Worm (Caenorhabditis elegans) whole organism, L3 larva: ENCODE data around the gene C26D10.3.

ENCODE experiments used
- R02D3.7 ChIP-seq: fragments of 150-350 bp; optimal IDR thresholded peaks from 2 replicates; lab custom pipeline; 2014; ENCODE audit warnings: missing biosample characterization, missing genetic modification characterization
- ama-1 ChIP-seq: fragments of 150-350 bp; optimal IDR thresholded peaks from 2 replicates; lab custom pipeline; 2018
- ceh-16 ChIP-seq: sonication (generic microtip); optimal IDR thresholded peaks from 2 replicates; lab custom pipeline; 2017; ENCODE audit warnings: missing biosample characterization, missing genetic modification characterization
- ceh-28 ChIP-seq: fragments of 150-350 bp; optimal IDR thresholded peaks from 2 replicates; lab custom pipeline; 2014; ENCODE audit warnings: missing biosample characterization, missing genetic modification reagents, missing genetic modification characterization
- ceh-82 ChIP-seq: fragments of 150-350 bp; optimal IDR thresholded peaks from 2 replicates; lab custom pipeline; 2014; ENCODE audit warnings: missing biosample characterization, missing genetic modification characterization
- ceh-9 ChIP-seq: sonication (generic microtip); optimal IDR thresholded peaks from 2 replicates; lab custom pipeline; 2018; ENCODE audit warnings: missing biosample characterization, missing genetic modification characterization
- daf-12 ChIP-seq: fragments of 150-350 bp; optimal IDR thresholded peaks from 2 replicates; lab custom pipeline; 2014; ENCODE audit warnings: missing biosample characterization, missing genetic modification reagents, missing genetic modification characterization
- egl-5 ChIP-seq: fragments of 150-350 bp; optimal IDR thresholded peaks from 2 replicates; lab custom pipeline; 2017; ENCODE audit warnings: missing biosample characterization, missing genetic modification reagents, missing genetic modification characterization, inconsistent platforms
- elt-1 ChIP-seq: fragments of 150-350 bp; optimal IDR thresholded peaks from 2 replicates; lab custom pipeline; 2014; ENCODE audit warnings: missing biosample characterization, missing genetic modification characterization
- elt-2 ChIP-seq: sonication (generic microtip); optimal IDR thresholded peaks from 2 replicates; lab custom pipeline; 2016; ENCODE audit warnings: missing genetic modification reagents, mild to moderate bottlenecking, missing genetic modification characterization, missing compliant biosample characterization
- elt-3 ChIP-seq, 3 experiments: fragments of 150-350 bp in 1 of 3; sonication (generic microtip) in 2 of 3; optimal IDR thresholded peaks; 2 replicates in 2 of 3; 4 replicates in 1 of 3; lab custom pipeline; 2014 to 2017; ENCODE audit warnings: missing biosample characterization in 3 of 3, missing genetic modification characterization in 3 of 3
- eor-1 ChIP-seq, 2 experiments: fragments of 150-350 bp; optimal IDR thresholded peaks; 2 replicates each; lab custom pipeline; 2014 to 2018; ENCODE audit warnings: missing biosample characterization in 2 of 2, missing genetic modification characterization in 2 of 2
- fkh-10 ChIP-seq: sonication (generic microtip); optimal IDR thresholded peaks from 2 replicates; lab custom pipeline; 2017; ENCODE audit warnings: missing biosample characterization, missing genetic modification reagents, missing genetic modification characterization
- hmg-11 ChIP-seq: sonication (generic microtip); optimal IDR thresholded peaks from 2 replicates; lab custom pipeline; 2016; ENCODE audit warnings: missing genetic modification characterization, missing compliant biosample characterization
- jun-1 ChIP-seq: fragments of 150-350 bp; optimal IDR thresholded peaks from 2 replicates; lab custom pipeline; 2014; ENCODE audit warnings: missing biosample characterization, missing genetic modification reagents, missing genetic modification characterization
- lin-15B ChIP-seq: fragments of 150-350 bp; optimal IDR thresholded peaks from 2 replicates; lab custom pipeline; 2014; ENCODE audit warnings: missing biosample characterization, missing genetic modification characterization
- lin-39 ChIP-seq: fragments of 150-350 bp; optimal IDR thresholded peaks from 2 replicates; lab custom pipeline; 2018; ENCODE audit warnings: missing biosample characterization, missing genetic modification reagents, missing genetic modification characterization
- mdl-1 ChIP-seq: fragments of 150-350 bp; optimal IDR thresholded peaks from 2 replicates; lab custom pipeline; 2014; ENCODE audit warnings: missing biosample characterization, missing genetic modification characterization
- mml-1 ChIP-seq: fragments of 150-350 bp; sonication (generic microtip); optimal IDR thresholded peaks from 3 replicates; lab custom pipeline; 2014; ENCODE audit warnings: missing biosample characterization, missing genetic modification characterization
- nfya-1 ChIP-seq: sonication (generic microtip); optimal IDR thresholded peaks from 2 replicates; lab custom pipeline; 2017; ENCODE audit warnings: missing genetic modification characterization, mild to moderate bottlenecking, missing compliant biosample characterization, antibody characterized with exemption, moderate library complexity; ENCODE audit not compliant: insufficient read depth
- nhr-11 ChIP-seq: fragments of 150-350 bp; optimal IDR thresholded peaks from 2 replicates; lab custom pipeline; 2014; ENCODE audit warnings: missing biosample characterization, missing genetic modification characterization
- nhr-12 ChIP-seq: fragments of 150-350 bp; optimal IDR thresholded peaks from 2 replicates; lab custom pipeline; 2014; ENCODE audit warnings: missing biosample characterization, missing genetic modification characterization
- nhr-23 ChIP-seq: fragments of 150-350 bp; optimal IDR thresholded peaks from 2 replicates; lab custom pipeline; 2014; ENCODE audit warnings: missing biosample characterization, missing genetic modification reagents, missing genetic modification characterization
- nhr-237 ChIP-seq: fragments of 150-350 bp; optimal IDR thresholded peaks from 2 replicates; lab custom pipeline; 2014; ENCODE audit warnings: missing biosample characterization, missing genetic modification characterization
- nhr-25 ChIP-seq: sonication (generic microtip); optimal IDR thresholded peaks from 2 replicates; lab custom pipeline; 2017; ENCODE audit warnings: missing biosample characterization, missing genetic modification characterization
- nhr-43 ChIP-seq: sonication (generic microtip); optimal IDR thresholded peaks from 2 replicates; lab custom pipeline; 2016; ENCODE audit warnings: mild to moderate bottlenecking, missing genetic modification characterization, missing compliant biosample characterization; ENCODE audit not compliant: poor library complexity, severe bottlenecking
- nhr-76 ChIP-seq: fragments of 150-350 bp; sonication (generic microtip); optimal IDR thresholded peaks from 5 replicates; lab custom pipeline; 2014; ENCODE audit warnings: missing biosample characterization, missing genetic modification characterization
- nhr-77 ChIP-seq: fragments of 150-350 bp; optimal IDR thresholded peaks from 2 replicates; lab custom pipeline; 2014; ENCODE audit warnings: missing biosample characterization, missing genetic modification characterization
- pha-4 ChIP-seq: fragments of 150-350 bp; optimal IDR thresholded peaks from 2 replicates; lab custom pipeline; 2014; ENCODE audit warnings: missing biosample characterization, missing genetic modification reagents, missing genetic modification characterization
- pqm-1 ChIP-seq: fragments of 150-350 bp; optimal IDR thresholded peaks from 2 replicates; lab custom pipeline; 2017; ENCODE audit warnings: missing biosample characterization, missing genetic modification characterization, inconsistent platforms
- sea-2 ChIP-seq: fragments of 150-350 bp; sonication (generic microtip); optimal IDR thresholded peaks from 4 replicates; lab custom pipeline; 2014; ENCODE audit warnings: missing biosample characterization, missing genetic modification reagents, missing genetic modification characterization
- skn-1 ChIP-seq: fragments of 150-350 bp; optimal IDR thresholded peaks from 2 replicates; lab custom pipeline; 2014; ENCODE audit warnings: missing biosample characterization, missing genetic modification characterization
- snpc-4 ChIP-seq: fragments of 150-350 bp; optimal IDR thresholded peaks from 2 replicates; lab custom pipeline; 2014; ENCODE audit warnings: missing biosample characterization, missing genetic modification characterization
- tbx-2 ChIP-seq: sonication (generic microtip); optimal IDR thresholded peaks from 2 replicates; lab custom pipeline; 2016; ENCODE audit warnings: mild to moderate bottlenecking, missing genetic modification characterization, missing compliant biosample characterization
- zag-1 ChIP-seq: fragments of 150-350 bp; optimal IDR thresholded peaks from 2 replicates; lab custom pipeline; 2014; ENCODE audit warnings: missing biosample characterization, missing genetic modification characterization
- ztf-11 ChIP-seq: fragments of 150-350 bp; optimal IDR thresholded peaks from 2 replicates; lab custom pipeline; 2014; ENCODE audit warnings: missing biosample characterization, missing genetic modification characterization
- ztf-4 ChIP-seq: fragments of 150-350 bp; optimal IDR thresholded peaks from 2 replicates; lab custom pipeline; 2014; ENCODE audit warnings: missing biosample characterization, missing genetic modification characterization

C26D10.3 gene

ce11 chrII:8283158-8283717 lies 41.9 kb upstream of the C26D10.3 start, which contains the start of the genes nst-1 and cct-4:
Gene nst-1 (minus strand): TSS chrII:8283208.
Gene cct-4 (plus strand): TSS chrII:8283667.
- peak; percentile 58 for TF ChIP-seq nfya-1 (tag; lab: Kevin White, UChicago)
- no peak for TF ChIP-seq nhr-77
- TF ChIP-seq lin-15B (tag; lab: Kevin White, UChicago), result peak; percentile 50
- no peak for TF ChIP-seq snpc-4 (tag; lab: Kevin White, UChicago)
- TF ChIP-seq hmg-11 (tag; lab: Kevin White, UChicago), result peak; percentile 14
- no peak for TF ChIP-seq mdl-1 (tag; lab: Kevin White, UChicago)
- TF ChIP-seq elt-2 (tag; lab: Kevin White, UChicago), result peak; percentile 4
- peak; percentile 58 for TF ChIP-seq pha-4 (tag; lab: Kevin White, UChicago)

- TF ChIP-seq nfya-1 (tag; lab: Kevin White, UChicago) (no peak), elt-3 (tag; optimal IDR thresholded peaks at IDR 0.05; lab: Kevin White, UChicago) (no peak), egl-5 (tag; lab: Kevin White, UChicago) (no peak), ama-1 (lab: Kevin White, UChicago) (no peak), ceh-9 (tag; lab: Kevin White, UChicago) (no peak), ceh-16 (tag; lab: Kevin White, UChicago) (no peak), lin-39 (tag; lab: Kevin White, UChicago) (no peak), skn-1 (tag; lab: Kevin White, UChicago) (no peak), elt-1 (tag; lab: Kevin White, UChicago) (no peak), jun-1 (tag; lab: Kevin White, UChicago) (no peak), mdl-1 (tag; lab: Kevin White, UChicago) (no peak), mml-1 (tag; lab: Kevin White, UChicago) (no peak), ztf-11 (no peak), nhr-237 (tag; lab: Kevin White, UChicago) (no peak), eor-1 (tag; optimal IDR thresholded peaks at IDR 0.05; lab: Kevin White, UChicago) (no peak), nhr-12 (tag; lab: Kevin White, UChicago) (no peak), nhr-11 (tag; lab: Kevin White, UChicago) (no peak), tbx-2 (tag; lab: Kevin White, UChicago) (no peak), nhr-43 (tag; lab: Kevin White, UChicago) (no peak), daf-12 (no peak)
Observed at ce11 chrII:8295296-8295695, 29.9 kb upstream of the C26D10.3 start, which contains the start of gene nlp-55. Gene nlp-55 (minus strand): TSS chrII:8295396.

DNA sequence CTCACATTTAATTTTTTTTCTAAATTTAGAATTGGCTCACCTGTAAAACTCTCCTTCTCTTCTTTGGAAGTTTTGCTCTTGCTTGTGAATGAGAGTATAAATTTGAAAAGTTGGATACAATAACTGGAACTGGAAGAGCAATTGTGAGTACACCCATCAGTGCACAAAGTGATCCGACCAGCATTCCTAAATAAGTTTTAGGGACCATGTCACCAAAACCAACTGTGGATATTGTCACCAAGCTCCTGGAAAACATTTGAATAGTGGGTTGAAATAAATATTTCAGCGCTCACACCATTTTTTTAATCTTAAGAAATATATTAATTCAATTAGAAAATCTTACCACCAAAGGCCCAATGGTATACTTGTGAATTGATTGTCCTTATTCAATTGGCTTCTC lies 16.9 kb upstream of the C26D10.3 start:
- no peak for TF ChIP-seq nhr-237 (tag; lab: Kevin White, UChicago)
- no peak for TF ChIP-seq lin-15B (tag; lab: Kevin White, UChicago)
- no peak for TF ChIP-seq hmg-11 (tag; lab: Kevin White, UChicago)
- no peak for TF ChIP-seq sea-2 (GFP tag; lab: Kevin White, UChicago)
- no peak for TF ChIP-seq lin-39 (tag; lab: Kevin White, UChicago)
- TF ChIP-seq nhr-23 (tag; lab: Kevin White, UChicago), result no peak
- TF ChIP-seq elt-2 (tag; lab: Kevin White, UChicago), result no peak
- TF ChIP-seq nhr-25, result no peak
- TF ChIP-seq nhr-77, result no peak
- TF ChIP-seq pha-4 (tag; lab: Kevin White, UChicago), result no peak
- TF ChIP-seq ceh-28, result no peak
- TF ChIP-seq ceh-9 (tag; lab: Kevin White, UChicago), result no peak
- TF ChIP-seq nhr-43 (tag; lab: Kevin White, UChicago), result no peak
- no peak for TF ChIP-seq fkh-10 (GFP tag; lab: Kevin White, UChicago)
- TF ChIP-seq skn-1 (tag; lab: Kevin White, UChicago), result no peak

- TF ChIP-seq nhr-23 (tag; lab: Kevin White, UChicago) (no peak), ztf-4 (tag; lab: Kevin White, UChicago) (no peak), zag-1 (no peak), nhr-76 (tag; lab: Kevin White, UChicago) (no peak), ceh-16 (tag; lab: Kevin White, UChicago) (no peak), ceh-28 (no peak), ceh-82 (no peak), elt-3 (tag; optimal IDR thresholded peaks at IDR 0.05; lab: Kevin White, UChicago) (no peak), pqm-1 (no peak), R02D3.7 (no peak), ama-1 (lab: Kevin White, UChicago) (no peak)
- TF ChIP-seq, all 47 proteins: peak for 0
Observed at ce11 chrII:8311484-8311883, 13.7 kb upstream of the C26D10.3 start.
